Worm (Caenorhabditis elegans): ENCODE data around the gene E02C12.19.
A peak's percentile ranks its signal among the peaks of the same experiment; 100 is the strongest.

E02C12.19 gene

DNA sequence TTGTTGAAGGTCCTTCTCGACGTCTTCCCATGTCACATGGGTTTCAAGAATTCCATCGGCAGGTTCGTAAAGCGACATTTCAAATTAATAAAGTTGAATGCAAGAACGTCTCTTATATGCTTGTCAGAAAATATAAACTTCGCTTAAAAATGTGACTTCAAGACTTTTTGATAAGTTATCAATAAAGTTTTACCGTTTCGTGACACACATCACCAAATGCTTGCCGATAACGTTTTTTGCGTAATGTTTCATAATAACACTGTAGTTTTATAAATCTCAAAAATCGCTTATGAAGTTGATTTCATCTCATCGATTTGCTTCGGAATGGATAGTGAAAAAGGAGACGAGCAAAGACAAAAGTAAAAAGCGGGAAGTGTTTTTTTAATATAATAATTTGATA lies 2.8 kb downstream of the E02C12.19 start, which contains the start of gene E02C12.8:
Gene E02C12.8, minus strand, starts transcription at position 141 of the 400 bp plus-strand sequence.
- TF ChIP-seq dmd-6 (GFP tag; IDR thresholded peaks at IDR 0.05) (peak; percentile 80), ZK337.2 (GFP tag; IDR thresholded peaks at IDR 0.05) (no peak), dve-1 (tag; optimal IDR thresholded peaks at IDR 0.05; ENCODE audit: insufficient read depth) (peak; percentile 56), T20F7.1 (GFP tag; optimal IDR thresholded peaks at IDR 0.05) (peak; percentile 23), hlh-30 (tag; optimal IDR thresholded peaks at IDR 0.05; ENCODE audit: insufficient read depth) (peak; percentile 2), zip-2 (tag; optimal IDR thresholded peaks at IDR 0.05) (peak; percentile 58), mxl-3 (GFP tag; optimal IDR thresholded peaks at IDR 0.05) (peak; percentile 17), lin-1 (GFP tag; IDR thresholded peaks at IDR 0.05) (0 out of 2 replicates have a peak, but pooled peaks have one; percentile 14), ceh-20 (GFP tag; IDR thresholded peaks at IDR 0.05) (no peak), ceh-44 (GFP tag; IDR thresholded peaks at IDR 0.05) (no peak), nhr-77 (tag; optimal IDR thresholded peaks at IDR 0.05) (no peak), nhr-28 (tag; optimal IDR thresholded peaks at IDR 0.05) (peak; percentile 72), Y5F2A.4 (GFP tag; optimal IDR thresholded peaks at IDR 0.05) (no peak), ceh-62 (tag; optimal IDR thresholded peaks at IDR 0.05) (no peak), ces-1 (GFP tag; optimal IDR thresholded peaks at IDR 0.05) (no peak), pqm-1 (tag; optimal IDR thresholded peaks at IDR 0.05) (peak; percentile 93), set-16 (GFP tag; IDR thresholded peaks at IDR 0.05) (no peak), snpc-4 (tag; optimal IDR thresholded peaks at IDR 0.05) (no peak), daf-16 (GFP tag; optimal IDR thresholded peaks at IDR 0.05) (no peak), daf-16 (tag; optimal IDR thresholded peaks at IDR 0.05) (peak; percentile 54), vab-7 (GFP tag; IDR thresholded peaks at IDR 0.05) (no peak), fkh-10 (GFP tag; optimal IDR thresholded peaks at IDR 0.05) (no peak), ZK546.5 (tag; optimal IDR thresholded peaks at IDR 0.05) (no peak), unc-62 (GFP tag; optimal IDR thresholded peaks at IDR 0.05 in 1 of 2) (peak in 1 of 2 experiments; percentile 9), unc-62 (tag; optimal IDR thresholded peaks at IDR 0.05) (no peak), nhr-237 (tag; optimal IDR thresholded peaks at IDR 0.05) (no peak)

DNA sequence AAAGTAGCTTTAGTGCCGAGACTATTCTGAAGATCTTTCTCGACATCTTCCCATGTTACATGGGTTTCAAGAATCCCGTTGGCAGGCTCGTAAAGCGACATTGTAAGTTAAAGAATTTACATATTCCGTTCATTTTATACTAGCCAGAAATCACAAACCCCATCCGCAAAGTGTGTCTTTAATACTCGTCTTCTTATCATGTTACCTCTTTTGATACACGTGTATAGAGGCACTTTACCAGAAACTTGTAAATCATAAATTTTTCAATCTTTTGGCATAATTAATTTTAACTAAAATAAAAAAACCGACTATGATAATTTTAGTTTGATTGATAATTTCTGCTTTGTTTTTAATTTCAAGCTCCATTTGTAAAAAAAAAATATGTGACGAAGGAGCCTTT lies 5.3 kb downstream of the E02C12.19 start, which contains the start of gene E02C12.6:
Gene E02C12.6, minus strand, starts transcription at position 101 of the 400 bp plus-strand sequence.
- TF ChIP-seq skn-1 (tag; optimal IDR thresholded peaks at IDR 0.05) = no peak
- peak; percentile 51 for TF ChIP-seq pqm-1 (tag; optimal IDR thresholded peaks at IDR 0.05)
- TF ChIP-seq dmd-9 (GFP tag; IDR thresholded peaks at IDR 0.05) = no peak
- TF ChIP-seq lin-13 (GFP tag; optimal IDR thresholded peaks at IDR 0.05) = no peak
- TF ChIP-seq nhr-28 (tag; optimal IDR thresholded peaks at IDR 0.05) = peak; percentile 10
- TF ChIP-seq dmd-6 (GFP tag; IDR thresholded peaks at IDR 0.05) = peak; percentile 12; the same call in 1 of the 2 replicates

DNA sequence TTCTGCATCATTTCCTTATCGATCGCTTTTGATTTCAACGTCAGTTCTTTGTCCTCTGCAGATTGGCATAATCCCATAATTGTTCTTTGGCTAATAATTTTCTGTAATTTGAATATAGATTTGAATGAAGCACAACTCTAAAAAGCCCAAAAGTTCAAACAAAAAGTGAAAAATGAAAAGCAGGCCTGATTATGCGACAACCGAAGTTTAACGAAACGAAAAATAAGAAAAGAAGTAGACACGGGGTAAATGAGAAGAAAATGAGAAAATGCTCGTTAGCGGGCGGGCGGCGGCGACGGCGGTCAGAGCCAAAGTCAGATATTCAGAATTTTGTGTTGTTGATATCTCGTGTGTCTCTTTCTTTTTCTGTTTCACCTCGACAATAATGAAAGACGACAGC lies 16.6 kb downstream of the E02C12.19 start, which contains the start of gene gpa-3:
Gene gpa-3, minus strand, starts transcription at position 101 of the 400 bp plus-strand sequence.
- no peak for TF ChIP-seq gei-8 (GFP tag; optimal IDR thresholded peaks at IDR 0.05)
- peak in 1 of 2 experiments; percentile 68 for TF ChIP-seq unc-62 (GFP tag; optimal IDR thresholded peaks at IDR 0.05 in 1 of 2)
- no peak for TF ChIP-seq unc-62 (tag; optimal IDR thresholded peaks at IDR 0.05)

DNA sequence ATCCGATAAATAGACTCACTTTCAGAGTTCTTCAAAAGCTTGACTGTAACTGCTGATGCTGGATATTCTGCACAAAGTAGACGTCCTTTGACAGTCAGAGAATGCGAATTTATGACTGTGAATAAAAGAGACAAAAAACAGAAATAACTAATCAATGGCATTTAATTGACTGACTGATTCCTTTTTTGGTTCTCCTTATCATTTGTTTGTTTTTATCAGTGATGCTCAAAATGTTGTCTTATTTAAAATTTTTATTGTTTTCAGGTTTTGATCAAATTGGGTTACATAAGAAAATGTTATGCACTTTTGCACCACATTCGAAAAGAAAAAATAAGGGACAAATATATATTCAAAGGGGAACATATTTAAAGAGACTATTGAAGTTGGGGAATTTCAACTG lies 20.0 kb downstream of the E02C12.19 start, which contains the start of gene ttr-49:
Gene ttr-49, minus strand, starts transcription at position 171 of the 400 bp plus-strand sequence.
- no peak for TF ChIP-seq R02D3.7 (tag; optimal IDR thresholded peaks at IDR 0.05)
- no peak for TF ChIP-seq snpc-1.2 (GFP tag; IDR thresholded peaks at IDR 0.05)
- no peak for TF ChIP-seq nhr-41 (GFP tag; IDR thresholded peaks at IDR 0.05)
- no peak for TF ChIP-seq aha-1 (tag)
- TF ChIP-seq unc-130 (GFP tag; optimal IDR thresholded peaks at IDR 0.05) = no peak
- no peak for TF ChIP-seq lsy-2 (tag; optimal IDR thresholded peaks at IDR 0.05)
- TF ChIP-seq F10B5.3 (tag; optimal IDR thresholded peaks at IDR 0.05) = no peak
- TF ChIP-seq lir-3 (tag; optimal IDR thresholded peaks at IDR 0.05) = no peak
- no peak for TF ChIP-seq daf-16 (GFP tag; optimal IDR thresholded peaks at IDR 0.05)
- TF ChIP-seq daf-16 (tag; optimal IDR thresholded peaks at IDR 0.05) = peak; percentile 73
- no peak for TF ChIP-seq spr-1 (tag; optimal IDR thresholded peaks at IDR 0.05)
- TF ChIP-seq snpc-4 (tag; optimal IDR thresholded peaks at IDR 0.05) = no peak
- TF ChIP-seq dve-1 (tag; optimal IDR thresholded peaks at IDR 0.05; ENCODE audit: insufficient read depth) = peak; percentile 27
- TF ChIP-seq pqm-1 (tag; optimal IDR thresholded peaks at IDR 0.05) = peak; percentile 30
- 0 out of 2 replicates have a peak, but pooled peaks have one; percentile 22 for TF ChIP-seq dmd-6 (GFP tag; IDR thresholded peaks at IDR 0.05)

All from whole organism, L4 larva.